Fruit fly (Drosophila melanogaster) S2 (cell line): ENCODE results near the gene CG15646.

ENCODE experiments used
- CG8478 ChIP-seq: fragments of >200 bp; optimal IDR thresholded peaks from 2 replicates; lab custom pipeline; 2018
- CTCF ChIP-seq, 2 experiments: fragments of >200 bp; optimal IDR thresholded peaks; 2 replicates each; lab custom pipeline; 2018

dm6 chrX:15639929-15640328, 30.9 kb downstream of the CG15646 start:
- TF ChIP-seq CG8478 (lab: Kevin White, UChicago), result no peak
- TF ChIP-seq CTCF (optimal IDR thresholded peaks at IDR 0.05; lab: Kevin White, UChicago), result no peak
